Worm (Caenorhabditis elegans): ENCODE data around the gene T28H10.1.

DNA sequence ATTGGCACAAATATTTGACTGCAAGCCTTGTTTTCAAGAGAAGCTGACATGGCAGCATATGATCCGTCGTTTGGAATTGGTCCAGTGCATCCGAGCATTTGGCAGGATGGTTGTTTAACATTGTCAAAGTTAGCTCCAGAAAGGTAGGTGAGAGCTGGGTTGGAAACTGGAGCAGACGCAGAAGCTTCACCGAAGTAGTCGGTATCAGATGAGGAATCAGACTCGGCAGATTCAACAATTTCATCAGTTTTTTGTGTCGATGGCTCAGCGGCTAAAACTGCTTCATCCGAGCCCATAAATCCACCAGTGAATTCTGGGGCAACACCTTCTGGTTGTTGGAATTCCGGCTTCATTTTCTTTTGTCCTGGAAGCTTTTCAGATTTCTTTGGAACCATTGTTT is 46.0 kb downstream of the T28H10.1 start:
- no peak for TF ChIP-seq zag-1 (tag; optimal IDR thresholded peaks at IDR 0.05)
- no peak for TF ChIP-seq sup-37 (GFP tag; optimal IDR thresholded peaks at IDR 0.05)
- TF ChIP-seq C16A3.4 (tag; optimal IDR thresholded peaks at IDR 0.05), result no peak
- no peak for TF ChIP-seq nhr-237 (tag; optimal IDR thresholded peaks at IDR 0.05)
- TF ChIP-seq nhr-76 (tag; optimal IDR thresholded peaks at IDR 0.05), result no peak
- no peak for TF ChIP-seq nhr-71 (tag; optimal IDR thresholded peaks at IDR 0.05)
- no peak for TF ChIP-seq sox-4 (tag; optimal IDR thresholded peaks at IDR 0.05)
- no peak for TF ChIP-seq rnt-1 (tag; optimal IDR thresholded peaks at IDR 0.05)
- no peak for TF ChIP-seq isw-1 (GFP tag; IDR thresholded peaks at IDR 0.05)
- no peak for TF ChIP-seq nhr-77 (tag; optimal IDR thresholded peaks at IDR 0.05)

All from whole organism, L1 larva.